Fruit fly (Drosophila melanogaster) whole organism: ENCODE measurements around the gene CG14561.

Source experiments
- CG8478 ChIP-seq: fragments of >200 bp; optimal IDR thresholded peaks from 2 replicates; lab custom pipeline; 2018; ENCODE audit warnings: inconsistent platforms
- Dll ChIP-seq: fragments of >200 bp; optimal IDR thresholded peaks from 2 replicates; lab custom pipeline; 2017
- EcR ChIP-seq, 2 experiments: fragments of >200 bp; optimal IDR thresholded peaks; 2 replicates each; lab custom pipeline; 2017; ENCODE audit warnings: missing biosample characterization in 2 of 2, missing genetic modification characterization in 2 of 2, missing genetic modification reagents in 2 of 2
- pan ChIP-seq: fragments of >200 bp; optimal IDR thresholded peaks from 2 replicates; lab custom pipeline; 2017
- psq ChIP-seq: fragments of >200 bp; optimal IDR thresholded peaks from 2 replicates; lab custom pipeline; 2017
- usp ChIP-seq: fragments of >200 bp; optimal IDR thresholded peaks from 2 replicates; lab custom pipeline; 2017; ENCODE audit warnings: missing biosample characterization, missing genetic modification characterization, mixed read lengths

DNA sequence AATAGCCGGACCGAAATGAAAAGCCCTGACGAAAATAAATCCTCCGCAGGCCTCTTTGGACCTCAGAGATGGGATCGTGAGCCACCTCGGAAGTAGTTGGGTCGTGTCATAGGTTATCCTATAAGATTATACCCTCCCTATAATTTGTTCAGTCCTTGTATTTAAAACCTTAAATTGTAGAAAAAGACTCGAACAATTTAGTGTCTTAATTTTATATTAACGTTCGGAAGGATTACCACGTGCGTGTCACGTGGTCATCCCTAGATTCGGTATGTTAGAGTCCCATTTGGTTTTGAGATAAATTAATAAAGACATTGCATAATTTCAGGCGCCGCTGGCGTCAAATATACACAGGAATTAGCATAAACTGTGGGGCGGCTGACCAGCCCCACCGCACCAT is 12.4 kb downstream of the CG14561 start:
- TF ChIP-seq pan, result no peak
- TF ChIP-seq psq (lab: Kevin White, UChicago), result no peak
- no peak for TF ChIP-seq usp (GFP tag; lab: Kevin White, UChicago)
- no peak for TF ChIP-seq CG8478 (lab: Kevin White, UChicago)
- TF ChIP-seq Dll, result no peak
- TF ChIP-seq EcR (GFP tag; optimal IDR thresholded peaks at IDR 0.05; lab: Kevin White, UChicago), result no peak
